Worm (Caenorhabditis elegans) whole organism, young adult: ENCODE results near the gene C28D4.18.

Experiments
- B0261.1 ChIP-seq: sonication (generic microtip); optimal IDR thresholded peaks from 2 replicates; lab custom pipeline; 2016; ENCODE audit warnings: mild to moderate bottlenecking, missing genetic modification characterization, moderate library complexity, missing compliant biosample characterization
- C06A6.2 ChIP-seq: fragments of 200-800 bp; sonication (Bioruptor generic); conservative IDR thresholded peaks from 2 replicates; pipeline ENCODE4 v1.3.6; 2022; ENCODE audit warnings: missing genetic modification characterization, missing compliant biosample characterization
- F22D6.2 ChIP-seq: sonication (generic microtip); optimal IDR thresholded peaks from 2 replicates; lab custom pipeline; 2016; ENCODE audit warnings: mild to moderate bottlenecking, missing genetic modification characterization, missing compliant biosample characterization
- F33H1.4 ChIP-seq: fragments of 200-800 bp; sonication (Bioruptor generic); IDR thresholded peaks from 2 replicates; pipeline ENCODE4 v1.3.6; 2022; ENCODE audit warnings: missing genetic modification reagents, missing genetic modification characterization, missing compliant biosample characterization
- T26A5.8 ChIP-seq: sonication (generic microtip); optimal IDR thresholded peaks from 2 replicates; lab custom pipeline; 2016; ENCODE audit warnings: missing genetic modification characterization, missing compliant biosample characterization
- Y56A3A.18 ChIP-seq: fragments of 200-800 bp; sonication (Bioruptor generic); IDR thresholded peaks from 2 replicates; pipeline ENCODE4 v1.3.6; 2022; ENCODE audit warnings: missing genetic modification reagents, missing genetic modification characterization, missing compliant biosample characterization
- Y67H2A.10 ChIP-seq: fragments of 200-800 bp; sonication (Bioruptor generic); conservative IDR thresholded peaks from 2 replicates; pipeline ENCODE4 v1.3.6; 2022; ENCODE audit warnings: missing genetic modification reagents, missing genetic modification characterization, missing compliant biosample characterization
- Y79H2A.3 ChIP-seq: fragments of 200-800 bp; sonication (Bioruptor generic); conservative IDR thresholded peaks from 2 replicates; pipeline ENCODE4 v1.3.6; 2022; ENCODE audit warnings: missing genetic modification reagents, missing genetic modification characterization, missing compliant biosample characterization
- ama-1 ChIP-seq, 3 experiments: fragments of 150-350 bp in 1 of 3; sonication (generic microtip) in 2 of 3; optimal IDR thresholded peaks; 2 replicates each; lab custom pipeline; 2014 to 2018; ENCODE audit warnings: missing biosample characterization in 2 of 3, missing genetic modification characterization in 2 of 3, missing genetic modification reagents in 2 of 3
- athp-1 ChIP-seq: sonication (generic microtip); optimal IDR thresholded peaks from 2 replicates; lab custom pipeline; 2017; ENCODE audit warnings: mild to moderate bottlenecking, missing genetic modification characterization, missing compliant biosample characterization
- attf-5 ChIP-seq: fragments of 200-800 bp; sonication (Bioruptor generic); optimal IDR thresholded peaks from 2 replicates; lab custom pipeline; 2018; ENCODE audit warnings: mild to moderate bottlenecking, missing genetic modification characterization, missing compliant biosample characterization
- attf-6 ChIP-seq: fragments of 200-800 bp; sonication (Bioruptor generic); IDR thresholded peaks from 2 replicates; pipeline ENCODE4 v1.3.6; 2022; ENCODE audit warnings: missing genetic modification reagents, missing genetic modification characterization, missing compliant biosample characterization
- bed-1 ChIP-seq: fragments of 200-800 bp; sonication (Bioruptor generic); IDR thresholded peaks from 2 replicates; pipeline ENCODE4 v1.3.6; 2022; ENCODE audit warnings: missing genetic modification reagents, missing genetic modification characterization, missing compliant biosample characterization
- ccch-3 ChIP-seq: fragments of 200-800 bp; sonication (Bioruptor generic); optimal IDR thresholded peaks from 2 replicates; lab custom pipeline; 2018; ENCODE audit warnings: mild to moderate bottlenecking, missing genetic modification characterization, missing compliant biosample characterization
- cebp-2 ChIP-seq: fragments of 200-800 bp; sonication (Bioruptor generic); IDR thresholded peaks from 2 replicates; pipeline ENCODE4 v1.3.6; 2022; ENCODE audit warnings: missing genetic modification characterization, missing compliant biosample characterization
- egl-18 ChIP-seq: fragments of 200-800 bp; sonication (Bioruptor generic); IDR thresholded peaks from 2 replicates; pipeline ENCODE4 v1.3.6; 2022; ENCODE audit warnings: missing genetic modification reagents, missing genetic modification characterization, missing compliant biosample characterization
- lsl-1 ChIP-seq: fragments of 200-800 bp; sonication (Bioruptor generic); optimal IDR thresholded peaks from 2 replicates; lab custom pipeline; 2018; ENCODE audit warnings: mild to moderate bottlenecking, missing genetic modification characterization, moderate library complexity, missing compliant biosample characterization
- nfya-2 ChIP-seq: fragments of 200-800 bp; sonication (Bioruptor generic); IDR thresholded peaks from 2 replicates; pipeline ENCODE4 v1.3.6; 2022; ENCODE audit warnings: missing genetic modification reagents, missing genetic modification characterization, missing compliant biosample characterization
- nhr-80 ChIP-seq: sonication (generic microtip); optimal IDR thresholded peaks from 2 replicates; lab custom pipeline; 2016; ENCODE audit warnings: missing genetic modification characterization, missing compliant biosample characterization
- pbrm-1 ChIP-seq: fragments of 200-800 bp; sonication (Bioruptor generic); IDR thresholded peaks from 2 replicates; pipeline ENCODE4 v1.3.6; 2022; ENCODE audit warnings: missing genetic modification reagents, missing genetic modification characterization, missing compliant biosample characterization
- sea-2 ChIP-seq: fragments of 200-800 bp; sonication (Bioruptor generic); IDR thresholded peaks from 2 replicates; pipeline ENCODE4 v1.3.6; 2022; ENCODE audit warnings: missing genetic modification characterization, missing compliant biosample characterization
- sptf-2 ChIP-seq: fragments of 200-800 bp; sonication (Bioruptor generic); optimal IDR thresholded peaks from 2 replicates; lab custom pipeline; 2018; ENCODE audit warnings: mild to moderate bottlenecking, missing genetic modification characterization, missing compliant biosample characterization
- tbx-9 ChIP-seq: sonication (generic microtip); optimal IDR thresholded peaks from 2 replicates; lab custom pipeline; 2016; ENCODE audit warnings: borderline replicate concordance, missing genetic modification characterization, inconsistent platforms, missing compliant biosample characterization
- unc-62 ChIP-seq: fragments of 150-350 bp; optimal IDR thresholded peaks from 2 replicates; lab custom pipeline; 2014; ENCODE audit warnings: missing biosample characterization, missing genetic modification reagents, missing genetic modification characterization
- ztf-25 ChIP-seq: fragments of 200-800 bp; sonication (Bioruptor generic); IDR thresholded peaks from 2 replicates; pipeline ENCODE4 v1.3.6; 2022; ENCODE audit warnings: missing genetic modification reagents, missing genetic modification characterization, missing compliant biosample characterization

C28D4.18 gene

ce11 chrIV:9699062-9699461 lies 26.0 kb upstream of the C28D4.18 start:
- TF ChIP-seq nhr-80, result peak; percentile 62
- TF ChIP-seq athp-1, result no peak

ce11 chrIV:9706704-9707197 lies 18.3 kb upstream of the C28D4.18 start, which contains the start of the genes dcaf-1 and dph-3:
dcaf-1 (minus strand) TSS chrIV:9706723.
dph-3 (plus strand) TSS chrIV:9707147.
- TF ChIP-seq F33H1.4, result no peak
- peak; percentile 73 for TF ChIP-seq lsl-1 (GFP tag; lab: Kevin White, UChicago)
- TF ChIP-seq, all 124 proteins: peak for 1

ce11 chrIV:9709205-9709604 lies 15.9 kb upstream of the C28D4.18 start, which contains the start of gene ant-1.3:
ant-1.3 (minus strand) TSS chrIV:9709305.
- no peak for TF ChIP-seq sea-2 (GFP tag; lab: Robert Waterston, UW)
- TF ChIP-seq, all 124 proteins: peak for 0

- TF ChIP-seq nfya-2 (GFP tag; lab: Robert Waterston, UW) (no peak), ztf-25 (GFP tag; lab: Robert Waterston, UW) (no peak), F22D6.2 (no peak)
Observed at ce11 chrIV:9709887-9710286, 15.2 kb upstream of the C28D4.18 start, which contains the start of gene nhr-38. nhr-38 (plus strand) TSS chrIV:9710187.

- no peak for TF ChIP-seq tbx-9
- no peak for TF ChIP-seq ama-1 (optimal IDR thresholded peaks at IDR 0.05; lab: Kevin White, UChicago)
- TF ChIP-seq ama-1 (GFP tag; optimal IDR thresholded peaks at IDR 0.05; lab: Kevin White, UChicago), result no peak
- no peak for TF ChIP-seq Y56A3A.18 (GFP tag; lab: Robert Waterston, UW)
- no peak for TF ChIP-seq Y67H2A.10 (GFP tag; lab: Robert Waterston, UW)
Observed at ce11 chrIV:9712782-9713181, 12.3 kb upstream of the C28D4.18 start, which contains the start of gene K01H12.4. K01H12.4 (plus strand) TSS chrIV:9713082.

- TF ChIP-seq unc-62 (GFP tag; lab: Kevin White, UChicago) (no peak), bed-1 (GFP tag; lab: Robert Waterston, UW) (no peak)
Observed at ce11 chrIV:9714264-9714663, 10.8 kb upstream of the C28D4.18 start.

- TF ChIP-seq T26A5.8 (tag; lab: Kevin White, UChicago) (no peak), nhr-80 (peak; percentile 72)
- TF ChIP-seq, all 124 proteins: peak for 1
Observed at ce11 chrIV:9716490-9716889, 8.6 kb upstream of the C28D4.18 start.

ce11 chrIV:9717844-9718243 lies 7.2 kb upstream of the C28D4.18 start:
- no peak for TF ChIP-seq B0261.1 (tag; lab: Kevin White, UChicago)
- no peak for TF ChIP-seq Y79H2A.3 (GFP tag; lab: Robert Waterston, UW)
- no peak for TF ChIP-seq egl-18 (GFP tag; lab: Robert Waterston, UW)
- no peak for TF ChIP-seq sptf-2 (GFP tag; lab: Kevin White, UChicago)
- TF ChIP-seq pbrm-1 (GFP tag; lab: Robert Waterston, UW), result no peak
- no peak for TF ChIP-seq C06A6.2
- no peak for TF ChIP-seq attf-6 (GFP tag; lab: Robert Waterston, UW)
- no peak for TF ChIP-seq ccch-3 (GFP tag; lab: Kevin White, UChicago)
- TF ChIP-seq cebp-2 (GFP tag; lab: Robert Waterston, UW), result no peak
- TF ChIP-seq attf-5 (GFP tag; lab: Kevin White, UChicago), result no peak
- TF ChIP-seq T26A5.8 (tag; lab: Kevin White, UChicago), result no peak
